Fruit fly (Drosophila melanogaster) whole organism, embryonic: ENCODE measurements around the gene Sodh1.

ENCODE experiments used
- Asciz ChIP-seq: fragments of 200-800 bp; sonication (Bioruptor generic); optimal IDR thresholded peaks from 2 replicates; lab custom pipeline; 2017; ENCODE audit warnings: missing biosample characterization, mild to moderate bottlenecking, missing genetic modification characterization, missing genetic modification reagents
- CG10543 ChIP-seq: fragments of 200-800 bp; sonication (Bioruptor generic); optimal IDR thresholded peaks from 3 replicates; lab custom pipeline; 2017; ENCODE audit warnings: missing biosample characterization, mild to moderate bottlenecking, missing genetic modification characterization, moderate library complexity
- CG17328 ChIP-seq: fragments of 200-800 bp; sonication (Bioruptor generic); IDR thresholded peaks from 2 replicates; pipeline ENCODE4 v1.3.6; 2022; ENCODE audit warnings: missing biosample characterization, missing genetic modification characterization
- CG1832 ChIP-seq: fragments of 200-800 bp; sonication (Bioruptor generic); optimal IDR thresholded peaks from 2 replicates; lab custom pipeline; 2017; ENCODE audit warnings: missing biosample characterization, mild to moderate bottlenecking, missing genetic modification characterization, inconsistent platforms
- CG2199 ChIP-seq: fragments of 200-800 bp; sonication (Bioruptor generic); IDR thresholded peaks from 3 replicates; pipeline ENCODE4 v1.3.6; 2022; ENCODE audit warnings: missing biosample characterization, missing genetic modification characterization
- CG2712 ChIP-seq: fragments of 200-800 bp; optimal IDR thresholded peaks from 3 replicates; lab custom pipeline; 2019; ENCODE audit warnings: missing biosample characterization, mild to moderate bottlenecking, missing genetic modification characterization, moderate library complexity
- CG2875 ChIP-seq: fragments of 200-800 bp; sonication (Bioruptor generic); optimal IDR thresholded peaks from 2 replicates; lab custom pipeline; 2017; ENCODE audit warnings: missing biosample characterization, mild to moderate bottlenecking, missing genetic modification characterization, missing genetic modification reagents
- CG30431 ChIP-seq: fragments of 200-800 bp; sonication (Bioruptor generic); optimal IDR thresholded peaks from 2 replicates; lab custom pipeline; 2017; ENCODE audit warnings: missing biosample characterization, missing genetic modification characterization
- CG33213 ChIP-seq: fragments of 200-800 bp; sonication (Bioruptor generic); optimal IDR thresholded peaks from 3 replicates; lab custom pipeline; 2016; ENCODE audit warnings: missing biosample characterization, missing genetic modification characterization
- CG6813 ChIP-seq: fragments of 200-800 bp; sonication (Bioruptor generic); optimal IDR thresholded peaks from 2 replicates; lab custom pipeline; 2017; ENCODE audit warnings: missing biosample characterization, missing genetic modification characterization, mild to moderate bottlenecking, moderate library complexity, missing genetic modification reagents
- CG9876 ChIP-seq: fragments of 200-800 bp; sonication (Bioruptor generic); optimal IDR thresholded peaks from 2 replicates; lab custom pipeline; 2016; ENCODE audit warnings: missing biosample characterization, missing genetic modification characterization
- D19B ChIP-seq: fragments of 200-800 bp; sonication (Bioruptor generic); optimal IDR thresholded peaks from 2 replicates; lab custom pipeline; 2017; ENCODE audit warnings: missing biosample characterization, mild to moderate bottlenecking, missing genetic modification characterization
- Dll ChIP-seq: fragments of 200-800 bp; sonication (Bioruptor generic); IDR thresholded peaks from 4 replicates; pipeline ENCODE4 v1.3.6; 2022; ENCODE audit warnings: missing biosample characterization, missing genetic modification characterization; ENCODE audit not compliant: partially characterized antibody
- Dref ChIP-seq: fragments of 200-800 bp; sonication (Bioruptor generic); IDR thresholded peaks from 2 replicates; pipeline ENCODE4 v1.3.6; 2022; ENCODE audit warnings: missing biosample characterization, missing genetic modification characterization
- Drgx ChIP-seq: fragments of 200-800 bp; sonication (Bioruptor generic); IDR thresholded peaks from 2 replicates; pipeline ENCODE4 v1.3.6; 2022; ENCODE audit warnings: missing biosample characterization, missing genetic modification characterization
- Gug ChIP-seq: fragments of 200-800 bp; sonication (Bioruptor generic); IDR thresholded peaks from 4 replicates; pipeline ENCODE4 v1.3.6; 2022; ENCODE audit warnings: missing biosample characterization, missing genetic modification characterization
- HLHmδ ChIP-seq: fragments of 200-800 bp; sonication (Bioruptor generic); optimal IDR thresholded peaks from 2 replicates; lab custom pipeline; 2018; ENCODE audit warnings: missing biosample characterization, mild to moderate bottlenecking, missing genetic modification characterization, moderate library complexity
- HmgZ ChIP-seq: fragments of 200-800 bp; sonication (Bioruptor generic); optimal IDR thresholded peaks from 2 replicates; lab custom pipeline; 2018; ENCODE audit warnings: missing biosample characterization, mild to moderate bottlenecking, missing genetic modification characterization
- Meics ChIP-seq: fragments of 200-800 bp; sonication (Bioruptor generic); optimal IDR thresholded peaks from 2 replicates; lab custom pipeline; 2017; ENCODE audit warnings: missing biosample characterization, mild to moderate bottlenecking, missing genetic modification characterization
- Ravus ChIP-seq: fragments of 200-800 bp; sonication (Bioruptor generic); IDR thresholded peaks from 2 replicates; pipeline ENCODE4 v1.3.6; 2022; ENCODE audit warnings: missing biosample characterization, missing genetic modification characterization
- YL-1 ChIP-seq: fragments of 200-800 bp; sonication (Bioruptor generic); optimal IDR thresholded peaks from 3 replicates; lab custom pipeline; 2017; ENCODE audit warnings: missing biosample characterization, mild to moderate bottlenecking, missing genetic modification characterization
- abd-A ChIP-seq: fragments of 200-800 bp; sonication (Bioruptor generic); optimal IDR thresholded peaks from 3 replicates; lab custom pipeline; 2019; ENCODE audit warnings: missing biosample characterization, mild to moderate bottlenecking, missing genetic modification characterization, moderate library complexity
- al ChIP-seq: fragments of 200-800 bp; sonication (Bioruptor generic); IDR thresholded peaks from 2 replicates; pipeline ENCODE4 v1.3.6; 2022; ENCODE audit warnings: missing biosample characterization, missing genetic modification characterization
- bcd ChIP-seq: fragments of 200-800 bp; sonication (Bioruptor generic); optimal IDR thresholded peaks from 2 replicates; lab custom pipeline; 2017; ENCODE audit warnings: missing biosample characterization, mild to moderate bottlenecking, missing genetic modification characterization
- ewg ChIP-seq: fragments of 200-800 bp; sonication (Bioruptor generic); optimal IDR thresholded peaks from 3 replicates; lab custom pipeline; 2017; ENCODE audit warnings: mild to moderate bottlenecking, missing biosample characterization, missing genetic modification reagents, missing genetic modification characterization
- fd64A ChIP-seq: fragments of 200-800 bp; sonication (Bioruptor generic); optimal IDR thresholded peaks from 3 replicates; lab custom pipeline; 2018; ENCODE audit warnings: missing biosample characterization, mild to moderate bottlenecking, missing genetic modification characterization
- jing ChIP-seq: fragments of 200-800 bp; sonication (Bioruptor generic); optimal IDR thresholded peaks from 2 replicates; lab custom pipeline; 2018; ENCODE audit warnings: missing biosample characterization, mild to moderate bottlenecking, missing genetic modification characterization
- jumu ChIP-seq: fragments of 200-800 bp; sonication (Bioruptor generic); optimal IDR thresholded peaks from 3 replicates; lab custom pipeline; 2016; ENCODE audit warnings: missing biosample characterization, missing genetic modification characterization
- lab ChIP-seq: fragments of 200-800 bp; sonication (Bioruptor generic); optimal IDR thresholded peaks from 3 replicates; lab custom pipeline; 2017; ENCODE audit warnings: missing biosample characterization, missing genetic modification characterization, mild to moderate bottlenecking, moderate library complexity, missing genetic modification reagents
- lov ChIP-seq, 2 experiments: fragments of 200-800 bp in 1 of 2; fragments of >200 bp in 1 of 2; sonication (Bioruptor generic) in 1 of 2; IDR thresholded peaks in 1 of 2; optimal IDR thresholded peaks in 1 of 2; 2 replicates in 1 of 2; 3 replicates in 1 of 2; pipeline versions ENCODE4 v1.3.6 to Lab custom; 2017 to 2022; ENCODE audit warnings: missing biosample characterization in 1 of 2, missing genetic modification characterization in 1 of 2
- mld ChIP-seq: fragments of 200-800 bp; sonication (Bioruptor generic); IDR thresholded peaks from 3 replicates; pipeline ENCODE4 v1.3.6; 2022; ENCODE audit warnings: missing biosample characterization, missing genetic modification characterization; ENCODE audit not compliant: partially characterized antibody
- onecut ChIP-seq: fragments of 200-800 bp; sonication (Bioruptor generic); IDR thresholded peaks from 2 replicates; pipeline ENCODE4 v1.3.6; 2022; ENCODE audit warnings: missing biosample characterization, missing genetic modification characterization
- pita ChIP-seq: fragments of 200-800 bp; sonication (Bioruptor generic); optimal IDR thresholded peaks from 2 replicates; lab custom pipeline; 2017; ENCODE audit warnings: missing biosample characterization, mild to moderate bottlenecking, missing genetic modification characterization
- psq ChIP-seq: fragments of 200-800 bp; sonication (Bioruptor generic); optimal IDR thresholded peaks from 2 replicates; lab custom pipeline; 2017; ENCODE audit warnings: missing biosample characterization, missing genetic modification characterization
- scrt ChIP-seq: fragments of 200-800 bp; sonication (Bioruptor generic); optimal IDR thresholded peaks from 2 replicates; lab custom pipeline; 2018; ENCODE audit warnings: missing biosample characterization, mild to moderate bottlenecking, missing genetic modification characterization, moderate library complexity
- sd ChIP-seq: fragments of 200-800 bp; sonication (Bioruptor generic); optimal IDR thresholded peaks from 3 replicates; lab custom pipeline; 2018; ENCODE audit warnings: missing biosample characterization, mild to moderate bottlenecking, missing genetic modification characterization, moderate library complexity
- stwl ChIP-seq: fragments of 200-800 bp; sonication (Bioruptor generic); optimal IDR thresholded peaks from 3 replicates; lab custom pipeline; 2018; ENCODE audit warnings: missing biosample characterization, mild to moderate bottlenecking, missing genetic modification characterization, moderate library complexity
- sug ChIP-seq: fragments of 200-800 bp; optimal IDR thresholded peaks from 2 replicates; lab custom pipeline; 2019; ENCODE audit warnings: missing biosample characterization, mild to moderate bottlenecking, missing genetic modification characterization, moderate library complexity
- tgo ChIP-seq: fragments of 200-800 bp; sonication (Bioruptor generic); IDR thresholded peaks from 3 replicates; pipeline ENCODE4 v1.3.6; 2022; ENCODE audit warnings: missing biosample characterization, missing genetic modification characterization

Sodh1 gene

DNA sequence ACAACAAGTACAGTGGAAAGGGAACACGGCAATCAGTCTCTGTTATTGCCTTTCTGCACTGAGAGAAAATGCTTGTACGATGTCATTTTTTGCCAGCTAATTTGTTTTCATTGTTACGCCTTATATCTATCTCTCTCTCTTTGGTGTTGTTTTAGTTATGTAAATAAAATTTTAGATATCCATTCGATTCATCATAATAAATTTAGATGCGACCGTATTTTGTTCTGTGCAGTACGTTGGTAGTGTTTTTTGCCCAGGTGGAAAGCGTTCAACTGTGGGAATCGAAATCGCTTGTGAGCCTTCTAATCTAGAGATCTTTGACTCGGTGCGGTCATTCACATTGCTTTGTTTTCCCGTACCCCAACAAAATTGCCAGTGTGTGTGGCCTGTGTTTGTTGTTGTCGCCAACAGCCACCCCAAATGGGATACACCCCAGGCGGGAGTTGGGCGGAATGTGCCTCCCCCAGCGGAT lies 23.6 kb downstream of the Sodh1 start (continued):
- TF ChIP-seq Drgx (GFP tag; lab: Robert Waterston, UW): no peak
- TF ChIP-seq lov (optimal IDR thresholded peaks at IDR 0.05; lab: Kevin White, UChicago): no peak
- no peak for TF ChIP-seq lov (GFP tag; IDR thresholded peaks at IDR 0.05; lab: Robert Waterston, UW)
- TF ChIP-seq fd64A (GFP tag; lab: Kevin White, UChicago): peak; percentile 76
- TF ChIP-seq ewg (GFP tag; lab: Kevin White, UChicago): peak; percentile 76
- TF ChIP-seq CG2712 (tag; lab: Kevin White, UChicago): peak; percentile 92
- peak; percentile 77 for TF ChIP-seq CG30431
- TF ChIP-seq HmgZ (tag; lab: Kevin White, UChicago): peak; percentile 95
- peak; percentile 84 for TF ChIP-seq onecut (GFP tag; lab: Robert Waterston, UW)
- TF ChIP-seq Meics (GFP tag; lab: Kevin White, UChicago): peak; percentile 91
- no peak for TF ChIP-seq Ravus (GFP tag; lab: Robert Waterston, UW)
- TF ChIP-seq pita (GFP tag; lab: Kevin White, UChicago): no peak
- TF ChIP-seq CG10543 (GFP tag; lab: Kevin White, UChicago): peak; percentile 80
- no peak for TF ChIP-seq CG2199
- TF ChIP-seq psq (GFP tag; lab: Kevin White, UChicago): peak; percentile 46
- peak; percentile 75 for TF ChIP-seq CG2875
- peak; percentile 83 for TF ChIP-seq scrt (GFP tag; lab: Kevin White, UChicago)
- no peak for TF ChIP-seq jing
- TF ChIP-seq CG6813 (GFP tag; lab: Kevin White, UChicago): peak; percentile 87
- peak; percentile 96 for TF ChIP-seq lab (GFP tag; lab: Kevin White, UChicago)
- TF ChIP-seq CG9876 (GFP tag; lab: Kevin White, UChicago): peak; percentile 83
- TF ChIP-seq tgo (GFP tag; lab: Robert Waterston, UW): no peak
- peak; percentile 72 for TF ChIP-seq jumu (GFP tag; lab: Kevin White, UChicago)
- TF ChIP-seq CG33213 (GFP tag; lab: Kevin White, UChicago): peak; percentile 89
- TF ChIP-seq bcd (GFP tag; lab: Kevin White, UChicago): peak; percentile 87
- TF ChIP-seq Asciz: peak; percentile 88
- peak; percentile 75 for TF ChIP-seq D19B
- no peak for TF ChIP-seq Dll (GFP tag; lab: Robert Waterston, UW)
- peak; percentile 85 for TF ChIP-seq sug (tag; lab: Kevin White, UChicago)
- peak; percentile 34 for TF ChIP-seq stwl (tag; lab: Kevin White, UChicago)
- TF ChIP-seq abd-A: peak; percentile 0
- no peak for TF ChIP-seq YL-1
- no peak for TF ChIP-seq HLHmδ (GFP tag; lab: Kevin White, UChicago)
- TF ChIP-seq al (GFP tag; lab: Robert Waterston, UW): no peak
- TF ChIP-seq Dref (GFP tag; lab: Robert Waterston, UW): no peak
- TF ChIP-seq mld (GFP tag; lab: Robert Waterston, UW): no peak
- peak; percentile 86 for TF ChIP-seq Gug (GFP tag; lab: Robert Waterston, UW)
- no peak for TF ChIP-seq CG17328 (GFP tag; lab: Robert Waterston, UW)
- peak; percentile 50 for TF ChIP-seq sd (tag; lab: Kevin White, UChicago)
- no peak for TF ChIP-seq CG1832 (GFP tag; lab: Kevin White, UChicago)
- TF ChIP-seq, all 482 proteins: peak for 296
